Worm (Caenorhabditis elegans) whole organism, L4/young adult: ENCODE measurements around the gene F59B10.3.

Experiments
- W03F9.2 ChIP-seq: fragments of 150-350 bp; optimal IDR thresholded peaks from 2 replicates; lab custom pipeline; 2014; ENCODE audit warnings: missing biosample characterization, missing genetic modification characterization
- him-1 ChIP-seq: sonication (generic microtip); optimal IDR thresholded peaks from 2 replicates; lab custom pipeline; 2016; ENCODE audit warnings: missing genotype, missing genetic modification reagents, missing genetic modification characterization, missing compliant biosample characterization

DNA sequence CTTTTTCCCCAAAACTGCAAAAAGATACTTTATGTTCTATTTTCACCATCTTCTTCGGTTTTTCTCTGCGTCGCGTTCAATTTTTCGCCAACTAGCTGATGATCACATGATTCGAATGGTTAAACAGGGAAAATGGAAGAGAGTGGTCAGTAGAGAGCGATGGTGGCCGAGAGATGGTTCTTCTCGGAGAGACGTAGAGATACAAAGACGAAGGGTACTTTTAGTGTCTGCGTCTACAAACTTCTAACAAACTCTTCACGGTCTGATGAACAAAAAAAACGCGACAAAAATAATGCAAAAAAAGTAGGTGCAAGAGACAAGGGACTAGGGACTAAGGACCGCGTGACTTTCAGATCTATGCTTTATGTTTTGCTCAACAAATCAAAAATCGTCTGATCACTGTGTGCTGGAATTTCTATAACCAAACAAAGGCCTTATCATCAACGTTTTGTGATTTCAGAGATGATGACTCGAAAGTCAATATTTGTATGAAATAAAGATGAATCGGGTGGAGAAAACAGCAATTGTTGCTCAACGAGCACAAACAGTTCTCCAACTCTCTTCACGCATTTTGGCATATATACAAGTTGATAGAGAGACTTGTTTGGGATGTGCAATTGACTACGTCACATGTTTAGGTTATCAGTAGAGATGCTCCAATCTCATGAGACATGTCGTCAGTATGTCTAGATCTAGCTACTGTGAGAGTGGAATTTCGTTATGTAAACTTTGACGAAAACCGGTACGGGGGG, 41.8 kb downstream of the F59B10.3 start:
- TF ChIP-seq him-1 (tag; lab: Kevin White, UChicago) (peak; percentile 84), W03F9.2 (tag; lab: Kevin White, UChicago) (peak; percentile 81)
